Worm (Caenorhabditis elegans) whole organism, mixed stage, embryonic: ENCODE results near the gene sri-31.

Experiments
- M03D4.4 ChIP-seq: sonication (generic microtip); optimal IDR thresholded peaks from 2 replicates; lab custom pipeline; 2017; ENCODE audit warnings: mild to moderate bottlenecking, missing genetic modification characterization, missing compliant biosample characterization
- blmp-1 ChIP-seq: fragments of 150-350 bp; optimal IDR thresholded peaks from 2 replicates; lab custom pipeline; 2014; ENCODE audit warnings: missing biosample characterization, missing genetic modification characterization
- ceh-39 ChIP-seq: fragments of 150-350 bp; optimal IDR thresholded peaks from 2 replicates; lab custom pipeline; 2014; ENCODE audit warnings: missing biosample characterization, missing genetic modification characterization
- ceh-43 ChIP-seq: fragments of 200-800 bp; sonication (Bioruptor generic); optimal IDR thresholded peaks from 2 replicates; lab custom pipeline; 2018; ENCODE audit warnings: mild to moderate bottlenecking, missing genetic modification characterization, moderate library complexity, missing compliant biosample characterization
- ceh-83 ChIP-seq: fragments of 200-800 bp; sonication (Bioruptor generic); optimal IDR thresholded peaks from 2 replicates; lab custom pipeline; 2018; ENCODE audit warnings: mild to moderate bottlenecking, missing genetic modification characterization, missing compliant biosample characterization
- cnd-1 ChIP-seq: fragments of 200-800 bp; sonication (Bioruptor generic); optimal IDR thresholded peaks from 2 replicates; lab custom pipeline; 2018; ENCODE audit warnings: mild to moderate bottlenecking, missing genetic modification characterization, missing compliant biosample characterization
- elt-1 ChIP-seq: sonication (generic microtip); optimal IDR thresholded peaks from 2 replicates; lab custom pipeline; 2017; ENCODE audit warnings: missing genetic modification characterization, mild to moderate bottlenecking, missing compliant biosample characterization, antibody characterized with exemption, moderate library complexity, borderline replicate concordance; ENCODE audit not compliant: insufficient read depth
- elt-3 ChIP-seq: fragments of 150-350 bp; optimal IDR thresholded peaks from 2 replicates; lab custom pipeline; 2014; ENCODE audit warnings: missing biosample characterization, missing genetic modification characterization
- ham-2 ChIP-seq: fragments of 200-800 bp; sonication (Bioruptor generic); optimal IDR thresholded peaks from 2 replicates; lab custom pipeline; 2018; ENCODE audit warnings: mild to moderate bottlenecking, missing genetic modification characterization, missing compliant biosample characterization
- hlh-1 ChIP-seq: fragments of 150-350 bp; optimal IDR thresholded peaks from 2 replicates; lab custom pipeline; 2014; ENCODE audit warnings: missing biosample characterization, missing genetic modification reagents, missing genetic modification characterization
- lin-13 ChIP-seq: fragments of 150-350 bp; optimal IDR thresholded peaks from 2 replicates; lab custom pipeline; 2014; ENCODE audit warnings: missing biosample characterization, missing genetic modification characterization
- lin-32 ChIP-seq: fragments of 200-800 bp; sonication (Bioruptor generic); optimal IDR thresholded peaks from 2 replicates; lab custom pipeline; 2018; ENCODE audit warnings: mild to moderate bottlenecking, missing genetic modification characterization, missing compliant biosample characterization
- lsy-2 ChIP-seq: fragments of 150-350 bp; optimal IDR thresholded peaks from 2 replicates; lab custom pipeline; 2014; ENCODE audit warnings: missing biosample characterization, missing genetic modification characterization
- mab-5 ChIP-seq: fragments of 150-350 bp; optimal IDR thresholded peaks from 2 replicates; lab custom pipeline; 2014; ENCODE audit warnings: missing biosample characterization, missing genetic modification characterization
- mls-2 ChIP-seq: sonication (generic microtip); optimal IDR thresholded peaks from 2 replicates; lab custom pipeline; 2016; ENCODE audit warnings: mild to moderate bottlenecking, missing genetic modification characterization, moderate library complexity, missing compliant biosample characterization
- nhr-12 ChIP-seq: fragments of 150-350 bp; optimal IDR thresholded peaks from 2 replicates; lab custom pipeline; 2014; ENCODE audit warnings: missing biosample characterization, missing genetic modification characterization
- nhr-2 ChIP-seq: fragments of 150-350 bp; optimal IDR thresholded peaks from 2 replicates; lab custom pipeline; 2014; ENCODE audit warnings: missing biosample characterization, missing genetic modification characterization
- nhr-237 ChIP-seq: fragments of 150-350 bp; optimal IDR thresholded peaks from 2 replicates; lab custom pipeline; 2014; ENCODE audit warnings: missing biosample characterization, missing genetic modification characterization
- nhr-28 ChIP-seq: fragments of 150-350 bp; optimal IDR thresholded peaks from 2 replicates; lab custom pipeline; 2014; ENCODE audit warnings: missing biosample characterization, missing genetic modification characterization
- nhr-76 ChIP-seq: sonication (generic microtip); optimal IDR thresholded peaks from 2 replicates; lab custom pipeline; 2017; ENCODE audit warnings: missing biosample characterization, missing genetic modification characterization
- sem-2 ChIP-seq: fragments of 200-800 bp; sonication (Bioruptor generic); optimal IDR thresholded peaks from 2 replicates; lab custom pipeline; 2018; ENCODE audit warnings: mild to moderate bottlenecking, missing genetic modification characterization, missing compliant biosample characterization
- snpc-4 ChIP-seq: fragments of 150-350 bp; optimal IDR thresholded peaks from 2 replicates; lab custom pipeline; 2014; ENCODE audit warnings: missing biosample characterization, missing genetic modification characterization
- sptf-1 ChIP-seq: sonication (generic microtip); optimal IDR thresholded peaks from 2 replicates; lab custom pipeline; 2017; ENCODE audit warnings: mild to moderate bottlenecking, missing genetic modification characterization, moderate library complexity, missing compliant biosample characterization
- tbx-8 ChIP-seq: fragments of 200-800 bp; sonication (Bioruptor generic); optimal IDR thresholded peaks from 2 replicates; lab custom pipeline; 2018; ENCODE audit warnings: mild to moderate bottlenecking, missing genetic modification characterization, moderate library complexity, missing compliant biosample characterization
- unc-120 ChIP-seq: sonication (generic microtip); optimal IDR thresholded peaks from 2 replicates; lab custom pipeline; 2017; ENCODE audit warnings: missing genetic modification characterization, missing compliant biosample characterization; ENCODE audit not compliant: poor library complexity, severe bottlenecking
- unc-39 ChIP-seq: fragments of 150-350 bp; optimal IDR thresholded peaks from 2 replicates; lab custom pipeline; 2014; ENCODE audit warnings: missing biosample characterization, missing genetic modification characterization
- zip-8 ChIP-seq: fragments of 150-350 bp; optimal IDR thresholded peaks from 2 replicates; lab custom pipeline; 2014; ENCODE audit warnings: missing biosample characterization, missing genetic modification characterization
- ztf-11 ChIP-seq: fragments of 150-350 bp; optimal IDR thresholded peaks from 2 replicates; lab custom pipeline; 2014; ENCODE audit warnings: missing biosample characterization, missing genetic modification characterization

Gene sri-31

DNA sequence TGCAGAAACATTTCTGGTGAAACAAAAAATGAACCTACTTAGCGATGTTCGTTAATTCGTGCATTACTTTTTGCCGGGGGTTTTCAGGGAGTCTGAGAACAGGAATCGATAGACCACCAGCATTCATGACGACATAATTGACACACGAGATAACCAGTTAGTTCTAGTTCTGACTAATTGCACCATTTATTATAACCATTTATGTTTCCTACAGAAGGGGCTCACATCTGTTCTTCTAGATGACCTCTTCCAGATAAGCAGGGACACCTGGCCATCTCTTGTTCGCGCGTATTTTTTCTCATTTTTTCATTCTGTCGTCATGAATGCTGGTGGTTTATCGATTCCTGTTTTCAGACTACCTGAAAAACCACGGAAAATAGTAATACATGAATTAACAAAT lies 42.4 kb upstream of the sri-31 start, which contains the start of gene sdz-5:
Gene sdz-5, plus strand, starts transcription at position 301 of the 400 bp plus-strand sequence.
- TF ChIP-seq ceh-39 (tag; lab: Kevin White, UChicago): peak; percentile 8
- TF ChIP-seq hlh-1 (tag; lab: Kevin White, UChicago): no peak
- no peak for TF ChIP-seq unc-39 (tag; lab: Kevin White, UChicago)

DNA sequence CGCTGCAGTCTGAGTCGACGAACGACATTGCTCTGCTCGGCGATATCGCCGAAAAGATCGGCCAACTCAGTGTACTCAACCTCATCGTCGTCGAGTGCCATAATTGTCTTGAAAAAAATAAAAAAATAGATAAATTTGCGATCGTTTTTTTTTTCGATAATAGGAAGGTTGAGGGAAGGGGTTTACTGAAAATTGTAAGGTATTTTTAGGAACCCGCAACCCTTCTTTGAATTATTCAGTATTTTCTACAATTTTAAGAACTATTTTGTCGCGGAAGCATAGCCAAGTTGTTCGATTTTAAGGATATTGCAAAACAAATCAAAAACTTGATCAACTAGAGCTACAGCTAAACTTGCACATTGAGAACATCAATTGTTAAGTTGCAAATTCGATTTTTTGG lies 38.7 kb upstream of the sri-31 start, which contains the start of gene C41H7.9:
Gene C41H7.9, minus strand, starts transcription at position 101 of the 400 bp plus-strand sequence.
- TF ChIP-seq lin-32: no peak
- no peak for TF ChIP-seq zip-8 (tag; lab: Kevin White, UChicago)
- TF ChIP-seq sem-2 (GFP tag; lab: Kevin White, UChicago): no peak
- no peak for TF ChIP-seq nhr-237 (tag; lab: Kevin White, UChicago)
- TF ChIP-seq blmp-1 (tag; lab: Kevin White, UChicago): no peak
- TF ChIP-seq unc-120 (tag; lab: Kevin White, UChicago): no peak
- no peak for TF ChIP-seq mab-5 (tag; lab: Kevin White, UChicago)
- no peak for TF ChIP-seq nhr-2
- no peak for TF ChIP-seq ceh-43
- TF ChIP-seq nhr-76 (tag; lab: Kevin White, UChicago): no peak
- no peak for TF ChIP-seq sptf-1 (tag; lab: Kevin White, UChicago)
- no peak for TF ChIP-seq elt-3 (tag; lab: Kevin White, UChicago)
- TF ChIP-seq ham-2 (GFP tag; lab: Kevin White, UChicago): no peak
- no peak for TF ChIP-seq M03D4.4 (tag; lab: Kevin White, UChicago)
- no peak for TF ChIP-seq lsy-2 (tag; lab: Kevin White, UChicago)
- TF ChIP-seq hlh-1 (tag; lab: Kevin White, UChicago): no peak
- no peak for TF ChIP-seq elt-1 (tag; lab: Kevin White, UChicago)
- TF ChIP-seq nhr-12 (tag; lab: Kevin White, UChicago): no peak
- TF ChIP-seq lin-13 (tag; lab: Kevin White, UChicago): no peak
- TF ChIP-seq unc-39 (tag; lab: Kevin White, UChicago): no peak

DNA sequence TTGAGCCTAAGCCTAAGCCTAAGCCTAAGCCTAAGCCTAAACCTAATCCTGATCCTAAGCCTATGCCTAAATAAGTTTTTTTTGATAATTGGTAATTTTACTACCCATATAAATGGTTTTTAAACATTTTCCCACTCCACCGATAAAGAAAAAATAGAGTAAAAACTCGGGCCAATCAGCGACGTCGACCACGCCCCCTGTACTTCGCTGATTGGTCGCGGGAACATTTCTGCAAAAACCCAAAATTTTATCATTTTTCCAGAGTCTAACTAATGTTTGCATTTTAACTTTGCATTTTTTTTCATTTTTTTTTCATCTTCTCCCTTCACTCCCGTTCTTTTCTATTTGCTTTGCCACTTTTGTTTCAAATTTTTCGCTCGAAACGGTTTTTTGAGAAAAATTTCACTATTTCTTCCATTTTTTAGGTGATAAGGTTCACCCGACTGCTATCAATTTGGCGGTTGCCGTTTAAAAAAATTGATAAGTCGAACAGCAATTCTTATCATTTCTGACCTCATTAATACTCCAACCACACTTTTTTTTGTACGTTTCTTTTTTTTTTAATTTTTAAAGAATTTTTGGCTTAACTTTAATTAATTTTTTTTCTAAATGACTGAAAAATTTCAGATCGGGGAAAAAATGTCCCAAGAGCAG lies 36.5 kb upstream of the sri-31 start, which contains the start of gene C41H7.2:
Gene C41H7.2, plus strand, starts transcription at position 622 of the 654 bp plus-strand sequence.
- TF ChIP-seq tbx-8: no peak
- no peak for TF ChIP-seq nhr-12 (tag; lab: Kevin White, UChicago)
- no peak for TF ChIP-seq ztf-11 (tag; lab: Kevin White, UChicago)

DNA sequence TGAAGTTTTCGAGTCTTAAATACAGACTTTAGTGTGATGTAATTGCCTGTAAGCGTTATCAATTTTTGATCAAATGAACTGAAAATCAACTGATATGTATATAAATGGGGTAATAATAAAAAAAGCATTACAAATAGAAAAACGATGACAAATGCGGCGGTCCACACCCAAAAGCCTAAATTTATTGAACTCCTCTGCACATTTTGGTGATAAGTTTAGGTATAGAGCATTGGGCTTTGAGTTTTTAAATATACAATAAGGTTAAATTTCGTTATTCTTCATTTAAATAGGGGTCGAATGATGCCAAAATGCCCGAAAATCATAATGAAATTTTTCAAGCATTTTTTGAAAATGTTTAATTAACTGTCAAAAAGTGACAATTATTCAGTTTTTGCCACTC lies 31.0 kb upstream of the sri-31 start, which contains the start of gene clec-3:
Gene clec-3, minus strand, starts transcription at position 101 of the 400 bp plus-strand sequence.
- TF ChIP-seq ztf-11 (tag; lab: Kevin White, UChicago): no peak
- TF ChIP-seq unc-39 (tag; lab: Kevin White, UChicago): no peak
- TF ChIP-seq ceh-83 (GFP tag; lab: Kevin White, UChicago): no peak
- no peak for TF ChIP-seq snpc-4 (tag; lab: Kevin White, UChicago)
- TF ChIP-seq lin-32: no peak
- no peak for TF ChIP-seq lin-13 (tag; lab: Kevin White, UChicago)
- no peak for TF ChIP-seq unc-120 (tag; lab: Kevin White, UChicago)
- no peak for TF ChIP-seq tbx-8
- no peak for TF ChIP-seq nhr-76 (tag; lab: Kevin White, UChicago)
- no peak for TF ChIP-seq nhr-237 (tag; lab: Kevin White, UChicago)
- no peak for TF ChIP-seq nhr-2
- TF ChIP-seq elt-3 (tag; lab: Kevin White, UChicago): no peak
- TF ChIP-seq cnd-1 (tag; lab: Kevin White, UChicago): no peak

DNA sequence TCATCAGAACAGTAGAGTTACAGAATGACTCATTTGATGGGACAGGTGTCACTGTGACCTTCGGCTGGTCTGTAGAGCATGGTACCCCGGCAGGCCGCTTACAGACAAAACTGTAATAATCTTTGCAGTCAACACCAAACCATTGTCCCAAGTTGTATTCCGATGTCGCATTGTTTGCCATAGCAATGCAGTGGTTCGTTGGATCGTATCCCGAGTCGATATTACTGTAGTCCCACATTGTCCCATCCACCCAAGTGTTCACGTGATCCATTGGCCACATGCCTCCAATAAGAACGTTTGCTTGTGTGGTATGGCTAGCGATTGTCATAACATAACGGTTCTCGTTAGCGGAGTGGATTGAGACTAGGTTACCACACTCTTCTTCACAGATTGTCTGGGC lies 29.9 kb upstream of the sri-31 start:
- no peak for TF ChIP-seq lsy-2 (tag; lab: Kevin White, UChicago)
- no peak for TF ChIP-seq mab-5 (tag; lab: Kevin White, UChicago)
- TF ChIP-seq cnd-1 (tag; lab: Kevin White, UChicago): no peak
- TF ChIP-seq unc-39 (tag; lab: Kevin White, UChicago): no peak
- no peak for TF ChIP-seq nhr-28
- TF ChIP-seq mls-2: no peak
- no peak for TF ChIP-seq tbx-8
- no peak for TF ChIP-seq zip-8 (tag; lab: Kevin White, UChicago)
- no peak for TF ChIP-seq ceh-83 (GFP tag; lab: Kevin White, UChicago)
- no peak for TF ChIP-seq nhr-237 (tag; lab: Kevin White, UChicago)
- TF ChIP-seq ztf-11 (tag; lab: Kevin White, UChicago): no peak
- no peak for TF ChIP-seq unc-120 (tag; lab: Kevin White, UChicago)
- no peak for TF ChIP-seq elt-1 (tag; lab: Kevin White, UChicago)
